Fruit fly (Drosophila melanogaster) whole organism: ENCODE results near the gene CG33333.

Source experiments
- pan ChIP-seq: fragments of >200 bp; optimal IDR thresholded peaks from 2 replicates; lab custom pipeline; 2017
- usp ChIP-seq: fragments of >200 bp; optimal IDR thresholded peaks from 2 replicates; lab custom pipeline; 2017; ENCODE audit warnings: missing biosample characterization, missing genetic modification characterization, mixed read lengths

dm6 chr3R:17418459-17418858 lies 1.2 kb downstream of the CG33333 start, which contains the start of gene CG42834:
- TF ChIP-seq usp (GFP tag; lab: Kevin White, UChicago) (no peak), pan (lab: Kevin White, UChicago) (no peak)
